Worm (Caenorhabditis elegans) whole organism, early embryonic: Measurements from ENCODE around the gene trpp-11.

Source experiments
- aly-1 ChIP-seq: sonication (generic microtip); optimal IDR thresholded peaks from 2 replicates; lab custom pipeline; 2016; ENCODE audit warnings: missing genetic modification characterization, missing compliant biosample characterization
- ama-1 ChIP-seq: fragments of 150-350 bp; optimal IDR thresholded peaks from 2 replicates; lab custom pipeline; 2014
- ets-7 ChIP-seq: sonication (generic microtip); optimal IDR thresholded peaks from 2 replicates; lab custom pipeline; 2016; ENCODE audit warnings: missing genotype, missing genetic modification characterization, missing compliant biosample characterization
- hmbx-1 ChIP-seq: sonication (generic microtip); optimal IDR thresholded peaks from 2 replicates; lab custom pipeline; 2016; ENCODE audit warnings: mild to moderate bottlenecking, missing genetic modification characterization, missing compliant biosample characterization
- hnd-1 ChIP-seq: sonication (generic microtip); optimal IDR thresholded peaks from 2 replicates; lab custom pipeline; 2016; ENCODE audit warnings: missing genetic modification characterization, missing compliant biosample characterization
- pes-1 ChIP-seq: fragments of 200-800 bp; sonication (Bioruptor generic); IDR thresholded peaks from 2 replicates; pipeline ENCODE4 v1.3.6; 2022; ENCODE audit warnings: missing genetic modification reagents, missing genetic modification characterization, missing compliant biosample characterization
- sea-1 ChIP-seq: fragments of 200-800 bp; sonication (Bioruptor generic); conservative IDR thresholded peaks from 2 replicates; pipeline ENCODE4 v1.3.6; 2022; ENCODE audit warnings: missing genetic modification characterization, missing compliant biosample characterization
- tbx-11 ChIP-seq: fragments of 200-800 bp; sonication (Bioruptor generic); IDR thresholded peaks from 2 replicates; pipeline ENCODE4 v1.3.6; 2022; ENCODE audit warnings: missing genetic modification characterization, missing compliant biosample characterization
- tbx-37 ChIP-seq: fragments of 200-800 bp; sonication (Bioruptor generic); conservative IDR thresholded peaks from 2 replicates; pipeline ENCODE4 v1.3.6; 2022; ENCODE audit warnings: missing genetic modification reagents, missing genetic modification characterization, missing compliant biosample characterization
- tra-4 ChIP-seq: sonication (generic microtip); optimal IDR thresholded peaks from 2 replicates; lab custom pipeline; 2017; ENCODE audit warnings: missing genetic modification characterization, missing compliant biosample characterization

DNA sequence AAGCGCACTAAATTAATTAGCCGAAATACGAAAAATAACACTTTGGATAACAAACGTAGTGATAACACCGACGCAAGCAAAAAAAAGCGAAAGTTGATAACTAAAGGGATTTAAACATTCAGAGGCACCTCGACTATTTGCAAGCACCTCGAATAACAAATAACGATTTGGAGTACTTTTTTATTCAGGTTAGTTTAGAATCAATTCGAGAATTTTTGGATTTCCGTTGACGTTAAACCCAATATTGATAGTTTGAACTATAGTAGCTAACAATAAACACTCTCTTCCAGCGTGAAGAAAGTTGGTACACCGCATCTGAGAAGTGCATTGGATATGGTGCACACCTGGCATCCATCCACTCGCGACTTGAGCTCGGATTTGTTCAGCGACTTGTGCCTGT is 30.3 kb downstream of the trpp-11 start:
- TF ChIP-seq ama-1 (lab: Kevin White, UChicago), result no peak
- no peak for TF ChIP-seq tra-4 (tag; lab: Kevin White, UChicago)
- TF ChIP-seq hmbx-1, result no peak
- TF ChIP-seq aly-1, result no peak
- no peak for TF ChIP-seq pes-1 (GFP tag; lab: Robert Waterston, UW)
- TF ChIP-seq tbx-11, result no peak
- TF ChIP-seq hnd-1 (tag; lab: Kevin White, UChicago), result no peak
- TF ChIP-seq sea-1 (GFP tag; lab: Robert Waterston, UW), result no peak
- no peak for TF ChIP-seq tbx-37 (GFP tag; lab: Robert Waterston, UW)
- no peak for TF ChIP-seq ets-7
